Worm (Caenorhabditis elegans): ENCODE measurements around the gene fat-7.

ce11 chrV:7129460-7129859, 23.5 kb downstream of the fat-7 start, which contains the start of gene T01C4.8:
- TF ChIP-seq xnd-1 (tag; optimal IDR thresholded peaks at IDR 0.05) (no peak), unc-62 (GFP tag; optimal IDR thresholded peaks at IDR 0.05) (no peak), nhr-27 (tag; optimal IDR thresholded peaks at IDR 0.05) (no peak)
